Worm (Caenorhabditis elegans) whole organism, young adult: Measurements from ENCODE around the gene egg-3.

Experiments used
- snpc-4 ChIP-seq, 5 experiments: fragments of 150-350 bp in 1 of 5; sonication (generic microtip) in 4 of 5; optimal IDR thresholded peaks; 2 replicates each; lab custom pipeline; 2014 to 2018; ENCODE audit warnings: missing genetic modification characterization in 5 of 5, missing biosample characterization in 3 of 5, antibody characterized with exemption in 2 of 5, mild to moderate bottlenecking in 2 of 5, missing compliant biosample characterization in 2 of 5, missing genotype in 2 of 5, moderate library complexity in 2 of 5, missing genetic modification reagents in 1 of 5
- ztf-22 ChIP-seq: fragments of 200-800 bp; sonication (Bioruptor generic); optimal IDR thresholded peaks from 2 replicates; lab custom pipeline; 2018; ENCODE audit warnings: mild to moderate bottlenecking, missing genetic modification characterization, moderate library complexity, missing compliant biosample characterization

ce11 chrII:10932305-10932704, 48.1 kb upstream of the egg-3 start:
- no peak for TF ChIP-seq ztf-22 (GFP tag; lab: Kevin White, UChicago)
- no peak for TF ChIP-seq snpc-4 (GFP tag; optimal IDR thresholded peaks at IDR 0.05; lab: Kevin White, UChicago)
- TF ChIP-seq snpc-4 (tag; optimal IDR thresholded peaks at IDR 0.05; lab: Kevin White, UChicago): no peak
